Fruit fly (Drosophila melanogaster): ENCODE measurements around the gene CG17186.

CG17186 gene

dm6 chr3R:19830973-19831372 is 46.3 kb downstream of the CG17186 start (continued):
- peak; percentile 78 for TF ChIP-seq CG4707 (GFP tag; optimal IDR thresholded peaks at IDR 0.05)
- TF ChIP-seq CG11696 (GFP tag; IDR thresholded peaks at IDR 0.05): 0 out of 2 replicates have a peak, but pooled peaks have one; percentile 37
- peak; percentile 44 for TF ChIP-seq CG10267 (tag; optimal IDR thresholded peaks at IDR 0.05)
- TF ChIP-seq sima (GFP tag; optimal IDR thresholded peaks at IDR 0.05): no peak
- TF ChIP-seq Sry-β (GFP tag; optimal IDR thresholded peaks at IDR 0.05): no peak
- TF ChIP-seq Dad (GFP tag; optimal IDR thresholded peaks at IDR 0.05): no peak
- peak; percentile 49; the same call in 1 of the 2 replicates for TF ChIP-seq klu (GFP tag; IDR thresholded peaks at IDR 0.05)
- TF ChIP-seq gsb (GFP tag; IDR thresholded peaks at IDR 0.05): 0 out of 2 replicates have a peak, but pooled peaks have one; percentile 44
- peak; percentile 72 for TF ChIP-seq sob (GFP tag; IDR thresholded peaks at IDR 0.05)
- TF ChIP-seq CG31224 (GFP tag; IDR thresholded peaks at IDR 0.05): peak; percentile 51; the same call in 1 of the 2 replicates
- no peak for TF ChIP-seq fru (optimal IDR thresholded peaks at IDR 0.05)
- TF ChIP-seq nau (GFP tag; optimal IDR thresholded peaks at IDR 0.05): peak; percentile 57
- TF ChIP-seq H15 (GFP tag; IDR thresholded peaks at IDR 0.05): no peak
- TF ChIP-seq CG43689 (GFP tag; IDR thresholded peaks at IDR 0.05): peak; percentile 35; the same call in 1 of the 2 replicates
- TF ChIP-seq CG9932 (GFP tag; IDR thresholded peaks at IDR 0.05): no peak; the same call in 1 of the 2 replicates
- peak; percentile 3 for TF ChIP-seq CG15696 (tag; optimal IDR thresholded peaks at IDR 0.05)
- peak; percentile 52 for TF ChIP-seq CG9437 (GFP tag; optimal IDR thresholded peaks at IDR 0.05)
- TF ChIP-seq CG14965 (GFP tag; optimal IDR thresholded peaks at IDR 0.05; ENCODE audit: borderline replicate concordance): no peak
- TF ChIP-seq Xbp1 (GFP tag; optimal IDR thresholded peaks at IDR 0.05): peak; percentile 59
- no peak for TF ChIP-seq Bdp1 (GFP tag; optimal IDR thresholded peaks at IDR 0.05)
- TF ChIP-seq CG12155 (GFP tag; optimal IDR thresholded peaks at IDR 0.05): peak; percentile 8
- peak; percentile 49 for TF ChIP-seq CG3407 (GFP tag; optimal IDR thresholded peaks at IDR 0.05)
- TF ChIP-seq CG7786 (GFP tag; optimal IDR thresholded peaks at IDR 0.05): peak; percentile 39
- TF ChIP-seq Sry-δ (GFP tag; optimal IDR thresholded peaks at IDR 0.05): no peak
- TF ChIP-seq shn (GFP tag; optimal IDR thresholded peaks at IDR 0.05): no peak
- TF ChIP-seq CG2889 (GFP tag; IDR thresholded peaks at IDR 0.05): peak; percentile 54; the same call in 1 of the 3 replicates
- TF ChIP-seq tin (GFP tag; optimal IDR thresholded peaks at IDR 0.05): peak; percentile 7
- TF ChIP-seq CG2199 (GFP tag; IDR thresholded peaks at IDR 0.05): no peak
- no peak for TF ChIP-seq pan (optimal IDR thresholded peaks at IDR 0.05)
- TF ChIP-seq pan (GFP tag; optimal IDR thresholded peaks at IDR 0.05 in 1 of 2, IDR thresholded peaks at IDR 0.05 in 1 of 2): peak in 1 of 2 experiments; percentile 87
- TF ChIP-seq YL-1 (GFP tag; optimal IDR thresholded peaks at IDR 0.05): no peak
- no peak for TF ChIP-seq grn (GFP tag; optimal IDR thresholded peaks at IDR 0.05)
- TF ChIP-seq p53 (GFP tag; optimal IDR thresholded peaks at IDR 0.05): no peak
- TF ChIP-seq CG7839 (tag; optimal IDR thresholded peaks at IDR 0.05): peak; percentile 73
- peak; percentile 38 for TF ChIP-seq Deaf1 (tag; optimal IDR thresholded peaks at IDR 0.05)
- no peak for TF ChIP-seq CG3995 (GFP tag; optimal IDR thresholded peaks at IDR 0.05)
- no peak for TF ChIP-seq HLH4C (GFP tag; IDR thresholded peaks at IDR 0.05; ENCODE audit: partially characterized antibody)
- no peak for TF ChIP-seq CG1024 (GFP tag; IDR thresholded peaks at IDR 0.05)
- peak; percentile 63 for TF ChIP-seq CG12391 (tag; optimal IDR thresholded peaks at IDR 0.05)
- no peak for TF ChIP-seq Kr (GFP tag; optimal IDR thresholded peaks at IDR 0.05)
- no peak for TF ChIP-seq mirr (GFP tag; optimal IDR thresholded peaks at IDR 0.05)
- TF ChIP-seq Hmr (GFP tag; optimal IDR thresholded peaks at IDR 0.05): peak; percentile 74
- no peak for TF ChIP-seq CG12104 (GFP tag; optimal IDR thresholded peaks at IDR 0.05)
- peak; percentile 52 for TF ChIP-seq pros (GFP tag; optimal IDR thresholded peaks at IDR 0.05)
- peak; percentile 77 for TF ChIP-seq CG6689 (GFP tag; IDR thresholded peaks at IDR 0.05)
- peak; percentile 44 for TF ChIP-seq CG6854 (GFP tag; optimal IDR thresholded peaks at IDR 0.05)
- no peak for TF ChIP-seq CkIIα-i1 (GFP tag; IDR thresholded peaks at IDR 0.05)
- no peak for TF ChIP-seq CG10543 (GFP tag; optimal IDR thresholded peaks at IDR 0.05)
- TF ChIP-seq zen2 (GFP tag; IDR thresholded peaks at IDR 0.05; ENCODE audit: partially characterized antibody): no peak
- TF ChIP-seq Hand (GFP tag; optimal IDR thresholded peaks at IDR 0.05): no peak
- TF ChIP-seq CG4854 (GFP tag; optimal IDR thresholded peaks at IDR 0.05): peak; percentile 1
- peak; percentile 19 for TF ChIP-seq Mad (GFP tag; optimal IDR thresholded peaks at IDR 0.05)

Data from whole organism, embryonic.